Worm (Caenorhabditis elegans) whole organism, L2 larva: ENCODE results near the gene C05C12.1.

Experiments
- ceh-82 ChIP-seq: fragments of 150-350 bp; optimal IDR thresholded peaks from 2 replicates; lab custom pipeline; 2014; ENCODE audit warnings: missing biosample characterization, missing genetic modification characterization
- elt-3 ChIP-seq: sonication (generic microtip); optimal IDR thresholded peaks from 2 replicates; lab custom pipeline; 2017; ENCODE audit warnings: missing biosample characterization, missing genetic modification characterization
- fos-1 ChIP-seq: fragments of 150-350 bp; optimal IDR thresholded peaks from 2 replicates; lab custom pipeline; 2014; ENCODE audit warnings: missing biosample characterization, missing genetic modification characterization
- lin-39 ChIP-seq: fragments of 150-350 bp; optimal IDR thresholded peaks from 2 replicates; lab custom pipeline; 2014; ENCODE audit warnings: missing biosample characterization, missing genetic modification reagents, missing genetic modification characterization
- lsy-2 ChIP-seq, 2 experiments: fragments of 150-350 bp in 1 of 2; sonication (generic microtip) in 1 of 2; optimal IDR thresholded peaks; 2 replicates each; lab custom pipeline; 2014 to 2017; ENCODE audit warnings: missing biosample characterization in 2 of 2, missing genetic modification characterization in 2 of 2
- nhr-11 ChIP-seq: fragments of 150-350 bp; optimal IDR thresholded peaks from 2 replicates; lab custom pipeline; 2014; ENCODE audit warnings: missing biosample characterization, missing genetic modification characterization
- nhr-237 ChIP-seq: fragments of 150-350 bp; optimal IDR thresholded peaks from 2 replicates; lab custom pipeline; 2014; ENCODE audit warnings: missing biosample characterization, missing genetic modification characterization
- peb-1 ChIP-seq: fragments of 150-350 bp; optimal IDR thresholded peaks from 2 replicates; lab custom pipeline; 2014; ENCODE audit warnings: missing biosample characterization, missing genetic modification characterization
- unc-39 ChIP-seq: fragments of 150-350 bp; optimal IDR thresholded peaks from 2 replicates; lab custom pipeline; 2014; ENCODE audit warnings: missing biosample characterization, missing genetic modification characterization
- unc-55 ChIP-seq: fragments of 150-350 bp; sonication (generic microtip); optimal IDR thresholded peaks from 3 replicates; lab custom pipeline; 2014; ENCODE audit warnings: missing biosample characterization, missing genetic modification reagents, missing genetic modification characterization
- unc-62 ChIP-seq: fragments of 150-350 bp; optimal IDR thresholded peaks from 2 replicates; lab custom pipeline; 2014; ENCODE audit warnings: missing biosample characterization, missing genetic modification reagents, missing genetic modification characterization
- ztf-1 ChIP-seq: fragments of 200-800 bp; sonication (Bioruptor generic); conservative IDR thresholded peaks from 2 replicates; pipeline ENCODE4 v1.3.6; 2022; ENCODE audit warnings: missing genetic modification characterization, missing compliant biosample characterization
- ztf-11 ChIP-seq: sonication (generic microtip); optimal IDR thresholded peaks from 2 replicates; lab custom pipeline; 2017; ENCODE audit warnings: missing biosample characterization, missing genetic modification characterization

DNA sequence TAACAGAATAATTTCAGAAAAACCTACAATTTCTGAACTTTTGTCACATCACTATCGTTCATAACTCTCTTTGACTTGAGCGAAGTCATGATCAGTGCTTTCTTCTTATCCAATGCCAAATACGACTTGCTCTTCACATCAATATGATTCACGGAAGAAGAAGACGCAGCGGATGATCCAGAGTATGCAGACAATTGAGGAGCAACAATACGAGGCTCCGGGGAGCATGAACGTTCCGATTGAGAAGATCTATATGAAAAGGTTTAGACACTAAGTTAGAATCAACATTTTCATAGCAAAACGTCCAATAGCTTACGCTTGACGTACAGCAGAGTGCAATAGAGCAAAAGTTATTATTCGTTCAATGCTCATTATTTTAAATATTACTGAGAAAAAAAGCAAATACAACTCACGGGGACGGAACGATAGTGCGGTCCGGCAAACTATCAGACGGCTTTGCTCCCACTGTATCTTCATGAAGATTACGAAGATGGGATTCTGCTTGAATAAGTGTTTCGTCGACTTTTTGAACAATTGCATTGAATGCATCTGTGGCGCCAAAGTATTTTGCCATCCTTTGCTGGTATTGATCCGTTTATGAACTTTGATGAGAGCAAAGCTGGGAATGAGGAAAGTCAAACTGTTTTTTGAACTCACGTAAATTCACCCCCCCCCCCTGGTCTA is 6.9 kb downstream of the C05C12.1 start, which contains the start of gene C05C12.5:
- TF ChIP-seq nhr-11 (no peak), unc-62 (GFP tag; lab: Kevin White, UChicago) (no peak), elt-3 (no peak), lin-39 (tag; lab: Kevin White, UChicago) (no peak), nhr-237 (tag; lab: Kevin White, UChicago) (no peak), unc-39 (tag; lab: Kevin White, UChicago) (no peak), peb-1 (no peak), unc-55 (no peak), fos-1 (tag; lab: Kevin White, UChicago) (no peak), ztf-1 (GFP tag; lab: Robert Waterston, UW) (no peak), lsy-2 (tag; optimal IDR thresholded peaks at IDR 0.05; lab: Kevin White, UChicago) (no peak), ceh-82 (no peak), ztf-11 (tag; lab: Kevin White, UChicago) (no peak)
